Fruit fly (Drosophila melanogaster): ENCODE results near the gene CG43084.

The CG43084 gene

DNA sequence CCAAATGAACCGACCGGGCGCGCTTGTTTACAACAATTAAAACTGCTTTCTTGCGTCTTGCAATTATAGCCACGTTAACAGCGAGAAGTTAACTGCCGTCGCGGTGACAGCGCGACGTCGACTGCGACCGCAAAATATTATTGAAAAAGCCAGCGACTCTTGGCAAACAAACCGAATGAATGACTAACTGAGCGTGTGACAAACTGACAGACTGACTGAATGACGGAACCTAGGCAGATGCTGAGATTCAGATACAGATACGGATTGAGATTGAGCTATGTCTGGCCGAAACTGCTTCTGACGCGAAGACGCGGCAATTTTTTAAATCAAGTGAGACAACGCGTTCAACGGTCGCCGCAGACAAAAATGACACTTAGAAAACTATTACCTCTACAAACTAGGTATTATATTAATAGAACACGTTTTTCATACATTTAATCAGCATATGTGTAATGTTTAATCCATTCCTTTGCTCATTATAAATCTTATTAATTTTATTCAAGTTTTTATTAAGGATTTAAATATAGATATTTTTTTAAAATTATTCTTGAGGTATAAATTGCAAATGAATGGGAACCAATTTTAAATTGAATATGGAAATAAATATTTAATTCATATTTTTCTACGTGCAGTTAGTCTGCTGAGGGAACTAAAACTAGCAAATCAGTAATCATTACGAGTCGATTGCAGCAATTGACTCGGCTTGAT lies 16.1 kb upstream of the CG43084 start (continued):
- TF ChIP-seq gem (tag; optimal IDR thresholded peaks at IDR 0.05), result peak; percentile 50
- TF ChIP-seq CG7839 (tag; optimal IDR thresholded peaks at IDR 0.05), result peak; percentile 15
- no peak for TF ChIP-seq pan (optimal IDR thresholded peaks at IDR 0.05)
- no peak for TF ChIP-seq pan (GFP tag; optimal IDR thresholded peaks at IDR 0.05 in 1 of 2, IDR thresholded peaks at IDR 0.05 in 1 of 2)
- peak; percentile 17 for TF ChIP-seq Nf-YC (tag; optimal IDR thresholded peaks at IDR 0.05)
- no peak for TF ChIP-seq chm (GFP tag; IDR thresholded peaks at IDR 0.05)
- TF ChIP-seq CG8924 (tag; optimal IDR thresholded peaks at IDR 0.05), result peak; percentile 11
- TF ChIP-seq CG11504 (tag; optimal IDR thresholded peaks at IDR 0.05), result peak; percentile 46
- TF ChIP-seq cwo (GFP tag; optimal IDR thresholded peaks at IDR 0.05), result peak; percentile 31
- TF ChIP-seq CG8281 (tag; optimal IDR thresholded peaks at IDR 0.05), result peak; percentile 99
- peak in 1 of 2 experiments; percentile 29 for TF ChIP-seq Hr51 (GFP tag; optimal IDR thresholded peaks at IDR 0.05)
- TF ChIP-seq sens-2 (GFP tag; IDR thresholded peaks at IDR 0.05), result 0 out of 2 replicates have a peak, but pooled peaks have one; percentile 21
- TF ChIP-seq ara (GFP tag; IDR thresholded peaks at IDR 0.05), result no peak
- peak; percentile 21 for TF ChIP-seq CG7556 (GFP tag; optimal IDR thresholded peaks at IDR 0.05)
- TF ChIP-seq CG18599 (GFP tag; optimal IDR thresholded peaks at IDR 0.05), result peak; percentile 4

DNA sequence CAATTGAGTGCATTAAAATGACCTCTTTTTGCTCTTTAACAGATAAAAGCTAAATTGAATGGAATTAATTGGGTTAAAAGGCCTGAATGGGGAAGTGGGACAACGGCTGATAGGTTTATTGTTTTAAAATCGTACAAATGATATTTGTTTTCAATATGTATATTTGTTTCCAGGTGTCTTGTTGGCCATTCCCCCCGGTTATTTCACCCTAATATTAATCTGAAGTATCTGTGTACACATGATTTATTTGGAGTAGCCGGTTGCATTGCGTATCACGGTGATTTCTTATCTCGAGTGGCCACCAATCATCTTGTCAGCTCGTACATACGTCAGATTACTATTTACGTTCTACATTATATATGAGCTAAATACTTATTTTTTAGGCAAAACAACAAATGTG lies 14.3 kb upstream of the CG43084 start:
- TF ChIP-seq jing (GFP tag; optimal IDR thresholded peaks at IDR 0.05), result no peak
- TF ChIP-seq Sin3A (optimal IDR thresholded peaks at IDR 0.05), result no peak
- no peak for TF ChIP-seq schlank (tag; optimal IDR thresholded peaks at IDR 0.05)
- TF ChIP-seq CG3163 (GFP tag; optimal IDR thresholded peaks at IDR 0.05), result no peak
- TF ChIP-seq CG10321 (GFP tag; IDR thresholded peaks at IDR 0.05), result 0 out of 2 replicates have a peak, but pooled peaks have one; percentile 21
- TF ChIP-seq exex (tag; optimal IDR thresholded peaks at IDR 0.05), result peak; percentile 84
- no peak for TF ChIP-seq CG17912 (GFP tag; optimal IDR thresholded peaks at IDR 0.05)
- TF ChIP-seq sug (tag; optimal IDR thresholded peaks at IDR 0.05), result peak; percentile 65
- TF ChIP-seq grn (GFP tag; optimal IDR thresholded peaks at IDR 0.05), result peak; percentile 81
- peak; percentile 9 for TF ChIP-seq Hey (tag; optimal IDR thresholded peaks at IDR 0.05)
- peak; percentile 45 for TF ChIP-seq CG34376 (GFP tag; optimal IDR thresholded peaks at IDR 0.05)
- peak; percentile 5 for TF ChIP-seq CG2678 (tag; optimal IDR thresholded peaks at IDR 0.05)
- TF ChIP-seq sens (GFP tag), result peak; percentile 60
- TF ChIP-seq CG5245 (GFP tag; optimal IDR thresholded peaks at IDR 0.05), result no peak
- no peak for TF ChIP-seq inv (GFP tag; IDR thresholded peaks at IDR 0.05; ENCODE audit: partially characterized antibody)
- peak in 1 of 2 experiments; percentile 14 for TF ChIP-seq Pdp1 (GFP tag; optimal IDR thresholded peaks at IDR 0.05)
- no peak for TF ChIP-seq CG9609 (GFP tag; optimal IDR thresholded peaks at IDR 0.05)
- peak; percentile 3 for TF ChIP-seq Asciz (GFP tag; optimal IDR thresholded peaks at IDR 0.05)
- TF ChIP-seq gro (GFP tag; optimal IDR thresholded peaks at IDR 0.05), result no peak
- no peak for TF ChIP-seq Dip3 (GFP tag; optimal IDR thresholded peaks at IDR 0.05)
- no peak for TF ChIP-seq tna (GFP tag; IDR thresholded peaks at IDR 0.05; ENCODE audit: partially characterized antibody)
- TF ChIP-seq bsh (GFP tag; optimal IDR thresholded peaks at IDR 0.05), result peak in 1 of 2 experiments; percentile 15
- TF ChIP-seq sim (GFP tag; IDR thresholded peaks at IDR 0.05), result 0 out of 2 replicates have a peak, but pooled peaks have one; percentile 10
- no peak for TF ChIP-seq C15 (GFP tag; IDR thresholded peaks at IDR 0.05)
- TF ChIP-seq twi (tag; optimal IDR thresholded peaks at IDR 0.05), result no peak
- no peak for TF ChIP-seq CG6272 (GFP tag; IDR thresholded peaks at IDR 0.05)
- TF ChIP-seq dmrt11E (tag; optimal IDR thresholded peaks at IDR 0.05), result peak; percentile 16
- no peak for TF ChIP-seq CG10462 (GFP tag; optimal IDR thresholded peaks at IDR 0.05)
- TF ChIP-seq Med (GFP tag), result peak; percentile 67
- TF ChIP-seq CG13624 (GFP tag; optimal IDR thresholded peaks at IDR 0.05), result no peak
- 0 out of 2 replicates have a peak, but pooled peaks have one; percentile 21 for TF ChIP-seq Xrp1 (GFP tag; IDR thresholded peaks at IDR 0.05)
- TF ChIP-seq ara (GFP tag; IDR thresholded peaks at IDR 0.05), result peak; percentile 50; the same call in 1 of the 2 replicates
- no peak for TF ChIP-seq Abd-B (GFP tag; optimal IDR thresholded peaks at IDR 0.05)
- TF ChIP-seq Camta (GFP tag; optimal IDR thresholded peaks at IDR 0.05), result peak; percentile 9
- peak; percentile 39 for TF ChIP-seq mirr (GFP tag; optimal IDR thresholded peaks at IDR 0.05)

All from whole organism, embryonic.